Fruit fly (Drosophila melanogaster): Measurements from ENCODE around the gene Polr3D.
A peak's percentile ranks its signal among the peaks of the same experiment; 100 is the strongest.

Gene Polr3D

DNA sequence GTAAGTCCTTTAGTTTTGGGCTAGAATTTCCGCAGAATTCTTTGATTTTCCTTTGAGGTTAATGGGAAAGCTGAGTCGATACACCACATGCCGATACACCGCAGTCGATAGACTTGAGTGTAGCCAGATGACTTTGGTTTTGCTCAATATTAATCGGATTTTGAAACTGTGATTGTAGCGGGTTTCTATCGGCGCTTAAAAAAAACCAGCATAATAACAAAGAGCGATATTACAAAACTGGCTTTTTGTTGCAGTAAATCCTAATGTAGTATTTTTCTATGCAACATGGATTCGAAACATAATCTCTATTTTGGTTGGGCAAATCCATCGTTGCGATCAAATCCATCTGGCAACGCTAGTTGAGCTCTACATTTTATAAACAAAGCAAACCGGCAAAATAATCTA, at the start of gene Polr3D, which contains the start of gene mus304 (continued):
- no peak for TF ChIP-seq gcm (GFP tag; optimal IDR thresholded peaks at IDR 0.05)
- TF ChIP-seq chinmo (GFP tag; IDR thresholded peaks at IDR 0.05; ENCODE audit: partially characterized antibody), result no peak
- TF ChIP-seq Kr (GFP tag; optimal IDR thresholded peaks at IDR 0.05), result no peak
- peak; percentile 1 for TF ChIP-seq Nf-YB (GFP tag; optimal IDR thresholded peaks at IDR 0.05)
- TF ChIP-seq ara (GFP tag; IDR thresholded peaks at IDR 0.05), result no peak
- TF ChIP-seq cas (GFP tag; IDR thresholded peaks at IDR 0.05), result no peak
- peak; percentile 64 for TF ChIP-seq pzg (GFP tag; optimal IDR thresholded peaks at IDR 0.05)
- TF ChIP-seq Dll (GFP tag; IDR thresholded peaks at IDR 0.05; ENCODE audit: partially characterized antibody), result peak; percentile 67
- TF ChIP-seq CG34376 (GFP tag; optimal IDR thresholded peaks at IDR 0.05), result peak; percentile 58
- peak; percentile 74 for TF ChIP-seq CG13287 (GFP tag; IDR thresholded peaks at IDR 0.05; ENCODE audit: partially characterized antibody)
- peak; percentile 42 for TF ChIP-seq Nf-YC (tag; optimal IDR thresholded peaks at IDR 0.05)
- no peak for TF ChIP-seq da (GFP tag; optimal IDR thresholded peaks at IDR 0.05)
- TF ChIP-seq CG31224 (GFP tag; IDR thresholded peaks at IDR 0.05), result no peak
- peak; percentile 30 for TF ChIP-seq grau (tag; optimal IDR thresholded peaks at IDR 0.05)

DNA sequence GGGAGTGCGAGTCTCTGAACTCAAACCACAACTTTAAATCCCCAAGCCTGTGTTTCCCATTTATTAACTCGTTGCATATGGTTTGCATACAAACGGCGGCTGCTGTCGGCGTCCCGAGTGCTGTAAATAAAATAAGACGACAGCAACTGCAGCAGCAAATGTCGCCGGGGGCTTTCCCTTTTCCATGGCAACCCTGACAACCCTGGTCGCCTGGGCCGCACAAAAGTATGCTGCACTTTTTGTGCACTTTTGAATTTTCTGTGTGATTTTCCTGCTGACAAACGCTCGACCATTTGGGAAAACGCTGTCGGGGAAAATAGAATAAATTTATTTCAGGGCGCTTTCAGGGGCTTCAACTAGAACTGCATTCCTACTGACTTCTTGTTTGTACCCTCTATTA, 44.8 kb upstream of the Polr3D start:
- TF ChIP-seq Sin3A (optimal IDR thresholded peaks at IDR 0.05), result no peak
- TF ChIP-seq CG10543 (GFP tag; optimal IDR thresholded peaks at IDR 0.05), result no peak
- TF ChIP-seq vvl (GFP tag; IDR thresholded peaks at IDR 0.05), result peak; percentile 48
- peak; percentile 21; the same call in 1 of the 3 replicates for TF ChIP-seq otp (GFP tag; IDR thresholded peaks at IDR 0.05)
- peak; percentile 69; the same call in 2 of the 3 replicates for TF ChIP-seq CG6791 (GFP tag; IDR thresholded peaks at IDR 0.05; ENCODE audit: partially characterized antibody)
- peak; percentile 62; the same call in 2 of the 3 replicates for TF ChIP-seq Opbp (GFP tag; IDR thresholded peaks at IDR 0.05; ENCODE audit: partially characterized antibody)
- TF ChIP-seq CTCF (GFP tag; optimal IDR thresholded peaks at IDR 0.05), result peak; percentile 47
- TF ChIP-seq amos (GFP tag; IDR thresholded peaks at IDR 0.05; ENCODE audit: partially characterized antibody), result 0 out of 2 replicates have a peak, but pooled peaks have one; percentile 15
- peak; percentile 34; the same call in 1 of the 3 replicates for TF ChIP-seq zfh1 (GFP tag; IDR thresholded peaks at IDR 0.05)
- TF ChIP-seq CG42726 (GFP tag; IDR thresholded peaks at IDR 0.05; ENCODE audit: partially characterized antibody), result peak; percentile 31; the same call in 1 of the 2 replicates
- TF ChIP-seq CG9797 (GFP tag; optimal IDR thresholded peaks at IDR 0.05), result no peak
- peak; percentile 44; the same call in 1 of the 2 replicates for TF ChIP-seq ato (GFP tag; IDR thresholded peaks at IDR 0.05; ENCODE audit: partially characterized antibody)
- TF ChIP-seq CG30403 (GFP tag; optimal IDR thresholded peaks at IDR 0.05), result no peak
- no peak for TF ChIP-seq CG10267 (tag; optimal IDR thresholded peaks at IDR 0.05)
- no peak for TF ChIP-seq CG11085 (GFP tag; IDR thresholded peaks at IDR 0.05)
- 0 out of 3 replicates have a peak, but pooled peaks have one; percentile 30 for TF ChIP-seq ken (GFP tag; IDR thresholded peaks at IDR 0.05)
- peak; percentile 68; the same call in 2 of the 3 replicates for TF ChIP-seq ci (GFP tag; IDR thresholded peaks at IDR 0.05)
- TF ChIP-seq bbx (GFP tag; IDR thresholded peaks at IDR 0.05; ENCODE audit: partially characterized antibody), result peak; percentile 54
- TF ChIP-seq ara (GFP tag; IDR thresholded peaks at IDR 0.05), result 0 out of 2 replicates have a peak, but pooled peaks have one; percentile 15
- TF ChIP-seq stwl (tag; optimal IDR thresholded peaks at IDR 0.05), result peak; percentile 97
- no peak for TF ChIP-seq TFAM (GFP tag; optimal IDR thresholded peaks at IDR 0.05)
- TF ChIP-seq Med (GFP tag), result no peak
- peak; percentile 54 for TF ChIP-seq sens (GFP tag)
- peak; percentile 32 for TF ChIP-seq Blimp-1 (GFP tag; optimal IDR thresholded peaks at IDR 0.05)
- TF ChIP-seq CG2199 (GFP tag; IDR thresholded peaks at IDR 0.05), result peak; percentile 95
- no peak for TF ChIP-seq pan (optimal IDR thresholded peaks at IDR 0.05)
- TF ChIP-seq pan (GFP tag; optimal IDR thresholded peaks at IDR 0.05 in 1 of 2, IDR thresholded peaks at IDR 0.05 in 1 of 2), result peak in 1 of 2 experiments; percentile 31
- no peak for TF ChIP-seq sc (optimal IDR thresholded peaks at IDR 0.05)
- no peak for TF ChIP-seq sc (GFP tag; optimal IDR thresholded peaks at IDR 0.05)
- TF ChIP-seq Ssrp (tag; optimal IDR thresholded peaks at IDR 0.05), result no peak
- TF ChIP-seq sna (GFP tag; IDR thresholded peaks at IDR 0.05; ENCODE audit: partially characterized antibody), result 0 out of 2 replicates have a peak, but pooled peaks have one; percentile 30
- TF ChIP-seq Lhr (GFP tag; optimal IDR thresholded peaks at IDR 0.05), result peak; percentile 32
